Fruit fly (Drosophila melanogaster) whole organism, wandering third instar larva: ENCODE data around the gene Zip88E.
A peak's percentile ranks its signal among the peaks of the same experiment; 100 is the strongest.

ENCODE experiments used
- Abd-B ChIP-seq: fragments of >200 bp; optimal IDR thresholded peaks from 2 replicates; lab custom pipeline; 2017; ENCODE audit warnings: missing biosample characterization, missing genetic modification characterization
- CG32264 ChIP-seq: fragments of 200-800 bp; sonication (Bioruptor generic); optimal IDR thresholded peaks from 2 replicates; lab custom pipeline; 2016; ENCODE audit warnings: missing biosample characterization, missing genetic modification characterization
- CG9705 ChIP-seq: fragments of 200-800 bp; sonication (Bioruptor generic); optimal IDR thresholded peaks from 2 replicates; lab custom pipeline; 2018; ENCODE audit warnings: missing biosample characterization, mild to moderate bottlenecking, missing genetic modification characterization
- CrebA ChIP-seq: fragments of 200-800 bp; sonication (Bioruptor generic); optimal IDR thresholded peaks from 2 replicates; lab custom pipeline; 2016; ENCODE audit warnings: missing biosample characterization, mild to moderate bottlenecking, missing genetic modification characterization, borderline replicate concordance
- Dfd ChIP-seq: fragments of >200 bp; optimal IDR thresholded peaks from 2 replicates; lab custom pipeline; 2017; ENCODE audit warnings: missing biosample characterization, missing genetic modification characterization
- Dif ChIP-seq: fragments of 200-275, 200-300 bp; sonication (Bioruptor generic); optimal IDR thresholded peaks from 2 replicates; lab custom pipeline; 2018; ENCODE audit warnings: missing biosample characterization, missing genetic modification characterization; ENCODE audit not compliant: partially characterized antibody
- GATAd ChIP-seq: sonication (Bioruptor generic); optimal IDR thresholded peaks from 2 replicates; lab custom pipeline; 2016; ENCODE audit warnings: missing biosample characterization, missing genetic modification characterization
- HLH106 ChIP-seq: fragments of 200-800 bp; optimal IDR thresholded peaks from 3 replicates; lab custom pipeline; 2019; ENCODE audit warnings: missing biosample characterization, mild to moderate bottlenecking, missing genetic modification characterization, moderate library complexity
- Hnf4 ChIP-seq: fragments of 200-800 bp; sonication (Bioruptor generic); optimal IDR thresholded peaks from 2 replicates; lab custom pipeline; 2016; ENCODE audit warnings: missing biosample characterization, mild to moderate bottlenecking, missing genetic modification characterization
- Hr78 ChIP-seq: fragments of >200 bp; optimal IDR thresholded peaks from 2 replicates; lab custom pipeline; 2017; ENCODE audit warnings: missing biosample characterization, missing genetic modification characterization
- Hr83 ChIP-seq: fragments of 200-300 bp; sonication (Bioruptor generic); optimal IDR thresholded peaks from 2 replicates; lab custom pipeline; 2016; ENCODE audit warnings: missing biosample characterization, mild to moderate bottlenecking, missing genetic modification characterization, moderate library complexity; ENCODE audit not compliant: poor library complexity, severe bottlenecking
- Jra ChIP-seq: sonication (Bioruptor generic); optimal IDR thresholded peaks from 2 replicates; lab custom pipeline; 2016; ENCODE audit warnings: missing biosample characterization, missing genetic modification characterization
- Mio ChIP-seq: sonication (Bioruptor generic); optimal IDR thresholded peaks from 2 replicates; lab custom pipeline; 2016; ENCODE audit warnings: missing biosample characterization, missing genetic modification characterization
- Myc ChIP-seq: fragments of >200 bp; optimal IDR thresholded peaks from 2 replicates; lab custom pipeline; 2017
- N ChIP-seq: fragments of >200 bp; optimal IDR thresholded peaks from 2 replicates; lab custom pipeline; 2018; ENCODE audit warnings: missing biosample characterization, missing external identifiers, missing genetic modification characterization
- OdsH ChIP-seq: fragments of 200-800 bp; sonication (Bioruptor generic); optimal IDR thresholded peaks from 2 replicates; lab custom pipeline; 2016; ENCODE audit warnings: missing biosample characterization, mild to moderate bottlenecking, missing genetic modification characterization
- Rel ChIP-seq, 2 experiments: fragments of 200-800 bp; sonication (Bioruptor generic) in 1 of 2; optimal IDR thresholded peaks; 2 replicates in 1 of 2; 3 replicates in 1 of 2; lab custom pipeline; 2016 to 2019; ENCODE audit warnings: mild to moderate bottlenecking in 2 of 2, missing biosample characterization in 2 of 2, missing genetic modification characterization in 2 of 2, moderate library complexity in 1 of 2
- Sp1 ChIP-seq: fragments of 200-800 bp; sonication (Bioruptor generic); optimal IDR thresholded peaks from 3 replicates; lab custom pipeline; 2019; ENCODE audit warnings: missing biosample characterization, mild to moderate bottlenecking, missing genetic modification characterization, moderate library complexity
- Vsx2 ChIP-seq: fragments of 200-300, 225-300 bp; sonication (Bioruptor generic); optimal IDR thresholded peaks from 2 replicates; lab custom pipeline; 2018; ENCODE audit warnings: missing biosample characterization, missing genetic modification characterization; ENCODE audit not compliant: partially characterized antibody
- br ChIP-seq: fragments of 200-800 bp; sonication (Bioruptor generic); optimal IDR thresholded peaks from 2 replicates; lab custom pipeline; 2016; ENCODE audit warnings: missing biosample characterization, missing genetic modification characterization
- brk ChIP-seq: fragments of 200-800 bp; sonication (Bioruptor generic); optimal IDR thresholded peaks from 2 replicates; lab custom pipeline; 2016; ENCODE audit warnings: missing biosample characterization, mild to moderate bottlenecking, missing genetic modification characterization
- dl ChIP-seq, 2 experiments: fragments of 175-275, 200-275 bp in 1 of 2; fragments of 200-275 bp in 1 of 2; sonication (Bioruptor generic); optimal IDR thresholded peaks; lab custom pipeline; 2018; ENCODE audit warnings: mild to moderate bottlenecking in 2 of 2, missing biosample characterization in 2 of 2, missing genetic modification characterization in 2 of 2, moderate library complexity in 2 of 2; ENCODE audit not compliant: partially characterized antibody in 2 of 2, insufficient read depth in 1 of 2
- dmrt93B ChIP-seq: fragments of 200-800 bp; sonication (Bioruptor generic); optimal IDR thresholded peaks from 2 replicates; lab custom pipeline; 2018; ENCODE audit warnings: missing biosample characterization, mild to moderate bottlenecking, missing genetic modification characterization
- dsf ChIP-seq: sonication (Bioruptor generic); optimal IDR thresholded peaks from 2 replicates; lab custom pipeline; 2016; ENCODE audit warnings: missing biosample characterization, missing genetic modification characterization, borderline replicate concordance
- ey ChIP-seq: fragments of 200-800 bp; sonication (Bioruptor generic); optimal IDR thresholded peaks from 2 replicates; lab custom pipeline; 2016; ENCODE audit warnings: missing biosample characterization, missing genetic modification characterization
- foxo ChIP-seq, 2 experiments: fragments of 200-800 bp; sonication (Bioruptor generic); optimal IDR thresholded peaks; 2 replicates in 1 of 2; 3 replicates in 1 of 2; lab custom pipeline; 2016 to 2017; ENCODE audit warnings: missing biosample characterization in 2 of 2, missing genetic modification characterization in 2 of 2
- fru ChIP-seq: fragments of 200-800 bp; sonication (Bioruptor generic); optimal IDR thresholded peaks from 3 replicates; lab custom pipeline; 2016; ENCODE audit warnings: missing biosample characterization, mild to moderate bottlenecking, missing genetic modification characterization
- h ChIP-seq: fragments of 200-800 bp; sonication (Bioruptor generic); optimal IDR thresholded peaks from 3 replicates; lab custom pipeline; 2016; ENCODE audit warnings: missing biosample characterization, mild to moderate bottlenecking, missing genetic modification characterization
- jim ChIP-seq: fragments of 175-275, 200-325 bp; sonication (Bioruptor generic); optimal IDR thresholded peaks from 2 replicates; lab custom pipeline; 2016; ENCODE audit warnings: missing biosample characterization, mild to moderate bottlenecking, missing genetic modification characterization
- lola ChIP-seq: fragments of >200 bp; optimal IDR thresholded peaks from 2 replicates; lab custom pipeline; 2017; ENCODE audit warnings: missing biosample characterization, missing genetic modification characterization
- pan ChIP-seq: fragments of >200 bp; optimal IDR thresholded peaks from 2 replicates; lab custom pipeline; 2017
- psq ChIP-seq: fragments of 200-800 bp; sonication (Bioruptor generic); optimal IDR thresholded peaks from 3 replicates; lab custom pipeline; 2017; ENCODE audit warnings: missing biosample characterization, mild to moderate bottlenecking, missing genetic modification characterization, moderate library complexity
- rgr ChIP-seq: fragments of 200-800 bp; sonication (Bioruptor generic); optimal IDR thresholded peaks from 3 replicates; lab custom pipeline; 2016; ENCODE audit warnings: missing biosample characterization, mild to moderate bottlenecking, missing genetic modification characterization
- sage ChIP-seq: fragments of 200-800 bp; sonication (Bioruptor generic); optimal IDR thresholded peaks from 2 replicates; lab custom pipeline; 2016; ENCODE audit warnings: missing biosample characterization, mild to moderate bottlenecking, missing genetic modification characterization
- sv ChIP-seq: fragments of 200-800 bp; sonication (Bioruptor generic); optimal IDR thresholded peaks from 3 replicates; lab custom pipeline; 2016; ENCODE audit warnings: missing biosample characterization, missing genetic modification characterization
- tai ChIP-seq: sonication (Bioruptor generic); optimal IDR thresholded peaks from 2 replicates; lab custom pipeline; 2016; ENCODE audit warnings: missing biosample characterization, missing genetic modification characterization
- usp ChIP-seq: fragments of >200 bp; optimal IDR thresholded peaks from 2 replicates; lab custom pipeline; 2017; ENCODE audit warnings: missing biosample characterization, missing genetic modification characterization
- woc ChIP-seq: sonication (Bioruptor generic); optimal IDR thresholded peaks from 2 replicates; lab custom pipeline; 2016; ENCODE audit warnings: missing biosample characterization, mild to moderate bottlenecking, missing genetic modification characterization

The Zip88E gene

DNA sequence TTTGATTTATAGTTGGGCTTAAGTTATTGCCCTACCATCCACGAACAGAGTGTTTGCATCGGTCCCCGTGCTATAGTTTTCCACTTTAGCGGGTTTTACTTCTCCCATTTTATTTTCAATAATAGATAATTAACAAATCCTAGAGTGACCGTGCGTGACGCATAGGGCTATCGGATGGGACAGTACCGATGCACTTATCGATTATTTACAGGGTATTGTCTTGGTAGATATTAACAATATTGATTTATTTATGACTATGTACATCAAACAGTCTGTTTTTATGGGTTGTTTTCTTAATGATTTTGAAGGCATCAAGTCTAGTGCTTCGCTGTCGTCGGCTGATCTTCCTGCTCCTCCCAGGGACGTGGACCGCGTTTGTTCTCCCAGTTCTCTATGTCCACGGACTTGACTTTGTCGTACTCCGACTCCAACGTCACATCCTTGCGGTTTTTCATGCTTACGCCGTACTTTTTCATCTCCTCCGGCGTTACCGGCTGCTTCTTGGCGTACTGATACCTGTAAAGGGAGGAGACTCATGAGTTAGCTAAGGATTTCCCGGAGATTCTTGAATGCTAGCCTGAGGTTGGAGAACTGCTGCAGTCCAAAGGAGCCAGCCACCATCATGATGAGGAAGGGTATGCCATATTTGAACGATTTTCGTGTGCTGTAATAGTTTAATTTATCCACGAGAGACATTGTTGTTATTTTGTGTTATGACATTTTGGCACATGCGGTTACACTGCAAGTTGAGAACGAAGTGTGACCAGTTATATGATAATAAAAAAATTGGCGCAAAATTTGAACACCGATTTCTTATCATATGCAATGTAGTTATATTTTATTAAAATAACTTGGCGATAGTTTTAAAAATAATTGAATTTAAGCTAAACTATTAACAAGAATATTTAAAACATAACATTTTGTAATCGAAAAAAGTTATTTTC is 9.7 kb downstream of the Zip88E start, which contains the start of the genes MRG15 and Tm1:
TSS of gene MRG15 (minus strand) at position 184 of the 944 bp plus-strand sequence.
TSS of gene Tm1 (plus strand) at position 295 of the 944 bp plus-strand sequence.
- TF ChIP-seq h (GFP tag; lab: Kevin White, UChicago) (no peak), dmrt93B (no peak), Jra (GFP tag; lab: Kevin White, UChicago) (no peak), dl (GFP tag; optimal IDR thresholded peaks at IDR 0.05; lab: Kevin White, UChicago; ENCODE audit: insufficient read depth in 1 of 2, partially characterized antibody in 2 of 2) (no peak), Hr78 (GFP tag; lab: Kevin White, UChicago) (no peak), lola (GFP tag; lab: Kevin White, UChicago) (no peak), CrebA (GFP tag; lab: Kevin White, UChicago) (no peak), CG9705 (GFP tag; lab: Kevin White, UChicago) (no peak), N (GFP tag; lab: Kevin White, UChicago) (no peak), GATAd (GFP tag; lab: Kevin White, UChicago) (no peak), dsf (GFP tag; lab: Kevin White, UChicago) (no peak), jim (GFP tag; lab: Kevin White, UChicago) (no peak), rgr (GFP tag; lab: Kevin White, UChicago) (peak; percentile 60), Hnf4 (peak; percentile 5), Hr83 (GFP tag; lab: Kevin White, UChicago) (no peak), tai (GFP tag; lab: Kevin White, UChicago) (no peak), foxo (GFP tag; optimal IDR thresholded peaks at IDR 0.05; lab: Kevin White, UChicago) (no peak), Sp1 (GFP tag; lab: Kevin White, UChicago) (no peak), Abd-B (GFP tag; lab: Kevin White, UChicago) (no peak), OdsH (GFP tag; lab: Kevin White, UChicago) (no peak), Rel (GFP tag; optimal IDR thresholded peaks at IDR 0.05; lab: Kevin White, UChicago) (no peak), Rel (tag; optimal IDR thresholded peaks at IDR 0.05; lab: Kevin White, UChicago) (peak; percentile 1), Dfd (GFP tag; lab: Kevin White, UChicago) (no peak), pan (lab: Kevin White, UChicago) (no peak), Vsx2 (GFP tag; lab: Kevin White, UChicago) (no peak), brk (GFP tag; lab: Kevin White, UChicago) (no peak)

DNA sequence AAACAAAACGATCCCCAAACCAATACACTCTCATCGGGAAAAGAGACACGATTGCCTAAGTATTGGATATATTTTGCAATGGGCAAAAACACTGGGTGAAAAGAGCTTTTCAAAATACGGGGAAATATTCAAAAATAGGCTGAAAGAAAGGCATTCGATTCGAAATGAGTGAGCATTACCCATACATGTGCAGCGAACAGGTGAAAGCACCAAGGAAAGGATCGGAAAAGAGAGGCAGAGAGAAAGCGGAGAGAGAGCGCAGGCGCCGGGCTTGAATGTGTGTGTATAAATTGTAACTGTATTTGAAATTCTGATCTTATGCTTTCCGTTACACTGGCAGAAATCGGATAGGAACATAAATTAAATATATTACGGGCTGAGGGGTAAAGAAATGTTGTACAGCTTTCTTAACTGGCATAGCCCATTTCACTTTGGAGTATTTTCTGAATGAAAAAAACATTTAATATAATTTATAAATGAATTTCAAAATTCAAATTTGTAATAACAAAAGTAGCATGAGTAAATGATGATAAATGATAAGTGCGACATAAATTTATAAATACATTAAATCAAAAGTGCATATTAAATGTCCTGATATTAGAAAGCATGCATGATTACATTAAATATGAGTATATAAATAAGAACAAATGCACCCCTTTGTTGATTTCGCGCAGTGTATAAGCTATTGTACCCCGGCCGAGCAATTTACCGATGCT is 12.3 kb downstream of the Zip88E start:
- TF ChIP-seq N (GFP tag; lab: Kevin White, UChicago) = no peak
- peak; percentile 71 for TF ChIP-seq Sp1 (GFP tag; lab: Kevin White, UChicago)
- TF ChIP-seq Jra (GFP tag; lab: Kevin White, UChicago) = no peak
- no peak for TF ChIP-seq CrebA (GFP tag; lab: Kevin White, UChicago)
- peak; percentile 66 for TF ChIP-seq HLH106
- no peak for TF ChIP-seq brk (GFP tag; lab: Kevin White, UChicago)
- TF ChIP-seq sv (GFP tag; lab: Kevin White, UChicago) = peak; percentile 20
- TF ChIP-seq rgr (GFP tag; lab: Kevin White, UChicago) = peak; percentile 46
- TF ChIP-seq GATAd (GFP tag; lab: Kevin White, UChicago) = no peak
- peak; percentile 56 for TF ChIP-seq psq (GFP tag; lab: Kevin White, UChicago)
- no peak for TF ChIP-seq Dfd (GFP tag; lab: Kevin White, UChicago)
- TF ChIP-seq br (GFP tag; lab: Kevin White, UChicago) = peak; percentile 33
- TF ChIP-seq h (GFP tag; lab: Kevin White, UChicago) = peak; percentile 45
- peak; percentile 24 for TF ChIP-seq woc (GFP tag; lab: Kevin White, UChicago)
- TF ChIP-seq sage = peak; percentile 16
- peak; percentile 51 for TF ChIP-seq dmrt93B
- no peak for TF ChIP-seq usp
- peak; percentile 34 for TF ChIP-seq ey
- no peak for TF ChIP-seq CG32264 (GFP tag; lab: Kevin White, UChicago)
- no peak for TF ChIP-seq pan (lab: Kevin White, UChicago)
- no peak for TF ChIP-seq dsf (GFP tag; lab: Kevin White, UChicago)
- no peak for TF ChIP-seq jim (GFP tag; lab: Kevin White, UChicago)
- no peak for TF ChIP-seq dl (GFP tag; optimal IDR thresholded peaks at IDR 0.05; lab: Kevin White, UChicago; ENCODE audit: insufficient read depth in 1 of 2, partially characterized antibody in 2 of 2)
- peak; percentile 60 for TF ChIP-seq OdsH (GFP tag; lab: Kevin White, UChicago)
- TF ChIP-seq foxo (GFP tag; optimal IDR thresholded peaks at IDR 0.05; lab: Kevin White, UChicago) = peak in 1 of 2 experiments; percentile 63
- no peak for TF ChIP-seq Vsx2 (GFP tag; lab: Kevin White, UChicago)
- no peak for TF ChIP-seq Abd-B (GFP tag; lab: Kevin White, UChicago)
- TF ChIP-seq fru (GFP tag; lab: Kevin White, UChicago) = peak; percentile 65
- TF ChIP-seq Hr83 (GFP tag; lab: Kevin White, UChicago) = no peak
- TF ChIP-seq Dif (GFP tag; lab: Kevin White, UChicago) = peak; percentile 23
- TF ChIP-seq Mio (GFP tag; lab: Kevin White, UChicago) = no peak
- TF ChIP-seq Hnf4 = no peak
- TF ChIP-seq Hr78 (GFP tag; lab: Kevin White, UChicago) = no peak
- TF ChIP-seq lola (GFP tag; lab: Kevin White, UChicago) = no peak
- no peak for TF ChIP-seq tai (GFP tag; lab: Kevin White, UChicago)
- no peak for TF ChIP-seq CG9705 (GFP tag; lab: Kevin White, UChicago)
- no peak for TF ChIP-seq Myc (lab: Kevin White, UChicago)
- no peak for TF ChIP-seq Rel (GFP tag; optimal IDR thresholded peaks at IDR 0.05; lab: Kevin White, UChicago)
- no peak for TF ChIP-seq Rel (tag; optimal IDR thresholded peaks at IDR 0.05; lab: Kevin White, UChicago)
